Fruit fly (Drosophila melanogaster): ENCODE results near the gene CG1387.

DNA sequence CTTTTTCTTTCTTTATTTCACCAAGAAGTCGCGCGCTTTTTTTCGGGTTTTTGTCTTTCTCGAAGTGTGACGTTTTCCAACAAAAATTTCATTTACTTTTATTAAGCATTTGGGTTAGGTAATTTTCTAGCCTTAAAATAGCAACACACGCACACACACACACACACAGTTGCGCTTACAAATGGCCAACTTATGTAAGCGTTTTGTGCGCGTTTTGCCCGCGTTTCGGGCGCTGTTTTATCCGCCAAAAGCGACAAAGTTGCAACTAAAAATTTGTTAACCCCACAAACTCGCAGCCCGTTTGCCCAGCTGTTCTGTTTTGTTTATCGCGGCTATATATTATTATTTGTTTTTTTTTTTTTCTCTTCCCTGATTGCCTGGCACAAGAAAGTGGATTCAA lies 19.3 kb upstream of the CG1387 start:
- TF ChIP-seq CG13894 (tag; optimal IDR thresholded peaks at IDR 0.05) (no peak), Dad (GFP tag; optimal IDR thresholded peaks at IDR 0.05) (no peak), CG3163 (GFP tag; optimal IDR thresholded peaks at IDR 0.05) (no peak), Elba2 (GFP tag; optimal IDR thresholded peaks at IDR 0.05) (no peak), Xbp1 (GFP tag; optimal IDR thresholded peaks at IDR 0.05) (no peak), CG6175 (GFP tag; IDR thresholded peaks at IDR 0.05) (no peak), jing (GFP tag; optimal IDR thresholded peaks at IDR 0.05) (no peak)
